Fruit fly (Drosophila melanogaster) whole organism, embryonic: ENCODE results near the gene ssh.

Experiments
- Abd-B ChIP-seq: fragments of 200-800 bp; sonication (Bioruptor generic); optimal IDR thresholded peaks from 2 replicates; lab custom pipeline; 2018; ENCODE audit warnings: missing biosample characterization, mild to moderate bottlenecking, missing genetic modification characterization, moderate library complexity
- CG12104 ChIP-seq: fragments of 200-800 bp; sonication (Bioruptor generic); optimal IDR thresholded peaks from 3 replicates; lab custom pipeline; 2016; ENCODE audit warnings: missing biosample characterization, missing genetic modification characterization
- CG1233 ChIP-seq: fragments of 200-800 bp; sonication (Bioruptor generic); optimal IDR thresholded peaks from 4 replicates; lab custom pipeline; 2018; ENCODE audit warnings: missing biosample characterization, mild to moderate bottlenecking, missing genetic modification characterization
- CG12744 ChIP-seq: fragments of 200-800 bp; sonication (Bioruptor generic); optimal IDR thresholded peaks from 2 replicates; lab custom pipeline; 2016; ENCODE audit warnings: missing biosample characterization, missing genetic modification characterization
- CG13287 ChIP-seq: fragments of 200-800 bp; sonication (Bioruptor generic); IDR thresholded peaks from 2 replicates; pipeline ENCODE4 v1.3.6; 2022; ENCODE audit warnings: missing biosample characterization, missing genetic modification characterization; ENCODE audit not compliant: partially characterized antibody
- CG13296 ChIP-seq: fragments of 200-800 bp; sonication (Bioruptor generic); optimal IDR thresholded peaks from 3 replicates; lab custom pipeline; 2018; ENCODE audit warnings: missing biosample characterization, mild to moderate bottlenecking, missing genetic modification characterization
- CG14050 ChIP-seq: fragments of 200-800 bp; sonication (Bioruptor generic); IDR thresholded peaks from 3 replicates; pipeline ENCODE4 v1.3.6; 2022; ENCODE audit warnings: missing biosample characterization, missing genetic modification characterization
- CG14965 ChIP-seq: fragments of 200-800 bp; sonication (Bioruptor generic); optimal IDR thresholded peaks from 2 replicates; lab custom pipeline; 2016; ENCODE audit warnings: missing biosample characterization, missing genetic modification characterization, borderline replicate concordance
- CG17568 ChIP-seq: fragments of 200-800 bp; sonication (Bioruptor generic); optimal IDR thresholded peaks from 2 replicates; lab custom pipeline; 2018; ENCODE audit warnings: missing biosample characterization, mild to moderate bottlenecking, missing genetic modification characterization, moderate library complexity
- CG18619 ChIP-seq: fragments of 200-800 bp; sonication (Bioruptor generic); optimal IDR thresholded peaks from 3 replicates; lab custom pipeline; 2017; ENCODE audit warnings: missing biosample characterization, mild to moderate bottlenecking, missing genetic modification characterization
- CG31441 ChIP-seq: fragments of 200-800 bp; sonication (Bioruptor generic); IDR thresholded peaks from 2 replicates; pipeline ENCODE4 v1.3.6; 2022; ENCODE audit warnings: missing biosample characterization, missing genetic modification characterization
- CG4404 ChIP-seq: fragments of 200-800 bp; sonication (Bioruptor generic); IDR thresholded peaks from 2 replicates; pipeline ENCODE4 v1.3.6; 2022; ENCODE audit warnings: missing biosample characterization, missing genetic modification characterization
- CG4617 ChIP-seq: fragments of 200-800 bp; sonication (Bioruptor generic); optimal IDR thresholded peaks from 3 replicates; lab custom pipeline; 2016; ENCODE audit warnings: missing biosample characterization, missing genetic modification characterization, borderline replicate concordance
- CG6254 ChIP-seq: fragments of 200-800 bp; sonication (Bioruptor generic); optimal IDR thresholded peaks from 3 replicates; lab custom pipeline; 2017; ENCODE audit warnings: mild to moderate bottlenecking, missing biosample characterization, missing genetic modification reagents, missing genetic modification characterization
- CG6813 ChIP-seq: fragments of 200-800 bp; sonication (Bioruptor generic); optimal IDR thresholded peaks from 2 replicates; lab custom pipeline; 2017; ENCODE audit warnings: missing biosample characterization, missing genetic modification characterization, mild to moderate bottlenecking, moderate library complexity, missing genetic modification reagents
- CG7271 ChIP-seq: fragments of 200-800 bp; sonication (Bioruptor generic); optimal IDR thresholded peaks from 2 replicates; lab custom pipeline; 2018; ENCODE audit warnings: missing biosample characterization, mild to moderate bottlenecking, missing genetic modification characterization, moderate library complexity
- CG9609 ChIP-seq: fragments of 200-800 bp; sonication (Bioruptor generic); optimal IDR thresholded peaks from 3 replicates; lab custom pipeline; 2016; ENCODE audit warnings: missing biosample characterization, missing genetic modification characterization
- CG9817 ChIP-seq: fragments of 200-800 bp; sonication (Bioruptor generic); optimal IDR thresholded peaks from 2 replicates; lab custom pipeline; 2018; ENCODE audit warnings: missing biosample characterization, mild to moderate bottlenecking, missing genetic modification characterization, moderate library complexity
- Deaf1 ChIP-seq: fragments of 200-800 bp; optimal IDR thresholded peaks from 3 replicates; lab custom pipeline; 2019; ENCODE audit warnings: missing biosample characterization, mild to moderate bottlenecking, missing genetic modification characterization, moderate library complexity
- E2f2 ChIP-seq: fragments of 200-800 bp; sonication (Bioruptor generic); IDR thresholded peaks from 2 replicates; pipeline ENCODE4 v1.3.6; 2022; ENCODE audit warnings: missing biosample characterization, missing genetic modification characterization
- ERR ChIP-seq: fragments of 200-800 bp; sonication (Bioruptor generic); optimal IDR thresholded peaks from 2 replicates; lab custom pipeline; 2016; ENCODE audit warnings: missing biosample characterization, missing genetic modification characterization
- Fer1 ChIP-seq: fragments of 200-800 bp; sonication (Bioruptor generic); optimal IDR thresholded peaks from 2 replicates; lab custom pipeline; 2017; ENCODE audit warnings: missing biosample characterization, mild to moderate bottlenecking, missing genetic modification characterization
- HLH4C ChIP-seq: fragments of 200-800 bp; sonication (Bioruptor generic); IDR thresholded peaks from 3 replicates; pipeline ENCODE4 v1.3.6; 2022; ENCODE audit warnings: missing biosample characterization, missing genetic modification characterization; ENCODE audit not compliant: partially characterized antibody
- HLHmδ ChIP-seq: fragments of 200-800 bp; sonication (Bioruptor generic); optimal IDR thresholded peaks from 2 replicates; lab custom pipeline; 2018; ENCODE audit warnings: missing biosample characterization, mild to moderate bottlenecking, missing genetic modification characterization, moderate library complexity
- Hand ChIP-seq: fragments of 200-800 bp; sonication (Bioruptor generic); optimal IDR thresholded peaks from 2 replicates; lab custom pipeline; 2017; ENCODE audit warnings: mild to moderate bottlenecking, missing biosample characterization, missing genetic modification reagents, missing genetic modification characterization
- Kr ChIP-seq: fragments of 200-800 bp; sonication (Bioruptor generic); optimal IDR thresholded peaks from 2 replicates; lab custom pipeline; 2017; ENCODE audit warnings: missing biosample characterization, mild to moderate bottlenecking, missing genetic modification characterization
- Neu2 ChIP-seq: fragments of 200-800 bp; sonication (Bioruptor generic); optimal IDR thresholded peaks from 3 replicates; lab custom pipeline; 2016; ENCODE audit warnings: missing biosample characterization, missing genetic modification characterization, borderline replicate concordance
- NfI ChIP-seq: fragments of 200-800 bp; sonication (Bioruptor generic); optimal IDR thresholded peaks from 3 replicates; lab custom pipeline; 2018; ENCODE audit warnings: missing biosample characterization, mild to moderate bottlenecking, missing genetic modification characterization, moderate library complexity
- Sin3A ChIP-seq: fragments of >200 bp; optimal IDR thresholded peaks from 2 replicates; lab custom pipeline; 2018
- Sry-δ ChIP-seq: fragments of 200-800 bp; sonication (Bioruptor generic); optimal IDR thresholded peaks from 2 replicates; lab custom pipeline; 2016; ENCODE audit warnings: missing biosample characterization, missing genetic modification characterization
- Taf1 ChIP-seq: fragments of 200-800 bp; sonication (Bioruptor generic); IDR thresholded peaks from 2 replicates; pipeline ENCODE4 v1.3.6; 2022; ENCODE audit warnings: missing biosample characterization, missing genetic modification characterization
- ara ChIP-seq: fragments of 200-800 bp; sonication (Bioruptor generic); IDR thresholded peaks from 2 replicates; pipeline ENCODE4 v1.3.6; 2022; ENCODE audit warnings: missing biosample characterization, missing genetic modification characterization
- br ChIP-seq: fragments of >200 bp; optimal IDR thresholded peaks from 2 replicates; lab custom pipeline; 2017
- cg ChIP-seq: fragments of 200-800 bp; sonication (Bioruptor generic); optimal IDR thresholded peaks from 3 replicates; lab custom pipeline; 2019; ENCODE audit warnings: missing biosample characterization, mild to moderate bottlenecking, missing genetic modification characterization, moderate library complexity
- chinmo ChIP-seq: fragments of 200-800 bp; sonication (Bioruptor generic); IDR thresholded peaks from 4 replicates; pipeline ENCODE4 v1.3.6; 2022; ENCODE audit warnings: missing biosample characterization, missing genetic modification characterization; ENCODE audit not compliant: partially characterized antibody
- danr ChIP-seq: fragments of 200-800 bp; sonication (Bioruptor generic); IDR thresholded peaks from 2 replicates; pipeline ENCODE4 v1.3.6; 2022; ENCODE audit warnings: missing biosample characterization, missing genetic modification characterization
- dysf ChIP-seq: fragments of 200-800 bp; sonication (Bioruptor generic); IDR thresholded peaks from 3 replicates; pipeline ENCODE4 v1.3.6; 2022; ENCODE audit warnings: missing biosample characterization, missing genetic modification characterization
- esg ChIP-seq: fragments of 200-800 bp; sonication (Bioruptor generic); conservative IDR thresholded peaks from 2 replicates; pipeline ENCODE4 v1.3.6; 2022; ENCODE audit warnings: missing biosample characterization, missing genetic modification characterization
- eve ChIP-seq, 2 experiments: fragments of >200 bp; optimal IDR thresholded peaks; 2 replicates each; lab custom pipeline; 2017; ENCODE audit warnings: missing biosample characterization in 2 of 2, missing genetic modification characterization in 2 of 2
- fd3F ChIP-seq: fragments of 200-800 bp; sonication (Bioruptor generic); optimal IDR thresholded peaks from 2 replicates; lab custom pipeline; 2018; ENCODE audit warnings: missing biosample characterization, mild to moderate bottlenecking, missing genetic modification characterization, moderate library complexity
- her ChIP-seq: fragments of 200-800 bp; sonication (Bioruptor generic); optimal IDR thresholded peaks from 2 replicates; lab custom pipeline; 2016; ENCODE audit warnings: missing biosample characterization, missing genetic modification characterization
- insv ChIP-seq, 2 experiments: fragments of 200-800 bp; sonication (Bioruptor generic); optimal IDR thresholded peaks; 3 replicates each; lab custom pipeline; 2016 to 2018; ENCODE audit warnings: missing biosample characterization in 2 of 2, missing genetic modification characterization in 2 of 2
- kah ChIP-seq: fragments of 200-800 bp; sonication (Bioruptor generic); optimal IDR thresholded peaks from 2 replicates; lab custom pipeline; 2018; ENCODE audit warnings: missing biosample characterization, mild to moderate bottlenecking, missing genetic modification characterization
- lmd ChIP-seq: fragments of 200-800 bp; sonication (Bioruptor generic); IDR thresholded peaks from 2 replicates; pipeline ENCODE4 v1.3.6; 2022; ENCODE audit warnings: missing biosample characterization, missing genetic modification characterization
- nmo ChIP-seq: fragments of 200-800 bp; sonication (Bioruptor generic); optimal IDR thresholded peaks from 2 replicates; lab custom pipeline; 2018; ENCODE audit warnings: missing biosample characterization, mild to moderate bottlenecking, missing genetic modification characterization, moderate library complexity
- oc ChIP-seq: fragments of 200-800 bp; sonication (Bioruptor generic); optimal IDR thresholded peaks from 2 replicates; lab custom pipeline; 2018; ENCODE audit warnings: missing biosample characterization, mild to moderate bottlenecking, missing genetic modification characterization, moderate library complexity
- ro ChIP-seq: fragments of 200-800 bp; sonication (Bioruptor generic); IDR thresholded peaks from 2 replicates; pipeline ENCODE4 v1.3.6; 2022; ENCODE audit warnings: missing biosample characterization, missing genetic modification characterization
- sna ChIP-seq: fragments of 200-800 bp; sonication (Bioruptor generic); IDR thresholded peaks from 2 replicates; pipeline ENCODE4 v1.3.6; 2022; ENCODE audit warnings: missing biosample characterization, missing genetic modification characterization; ENCODE audit not compliant: partially characterized antibody
- ssp ChIP-seq: fragments of 200-800 bp; sonication (Bioruptor generic); IDR thresholded peaks from 2 replicates; pipeline ENCODE4 v1.3.6; 2022; ENCODE audit warnings: missing biosample characterization, missing genetic modification characterization
- vvl ChIP-seq: fragments of 200-800 bp; sonication (Bioruptor generic); IDR thresholded peaks from 2 replicates; pipeline ENCODE4 v1.3.6; 2022; ENCODE audit warnings: missing biosample characterization, missing genetic modification characterization
- wdn ChIP-seq: fragments of 200-800 bp; sonication (Bioruptor generic); IDR thresholded peaks from 2 replicates; pipeline ENCODE4 v1.3.6; 2022; ENCODE audit warnings: missing biosample characterization, missing genetic modification characterization
- zf30C ChIP-seq: fragments of 200-800 bp; sonication (Bioruptor generic); optimal IDR thresholded peaks from 3 replicates; lab custom pipeline; 2018; ENCODE audit warnings: missing biosample characterization, mild to moderate bottlenecking, missing genetic modification characterization

The ssh gene

DNA sequence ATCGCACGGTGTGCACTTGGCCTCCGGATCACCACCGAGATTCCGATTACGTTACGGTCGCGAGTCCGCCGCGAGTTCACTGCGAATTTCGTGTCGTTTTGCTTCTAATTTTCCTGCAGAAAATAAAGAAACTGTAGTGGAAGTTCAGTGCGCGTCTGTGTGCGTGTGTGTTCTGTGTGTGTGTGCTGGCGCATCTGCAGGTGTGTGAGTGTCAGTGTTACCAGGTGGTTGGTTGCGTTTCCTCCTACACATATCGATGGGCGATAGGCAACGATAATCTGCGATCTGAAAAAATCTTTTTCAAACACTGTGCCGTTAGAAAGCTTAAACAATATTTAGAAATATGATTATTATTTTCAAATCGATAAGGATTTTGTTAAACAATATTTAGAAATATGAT lies 6.7 kb downstream of the ssh start, which contains the start of gene Osbp (continued):
- no peak; the same call in 2 of the 3 replicates for TF ChIP-seq dysf (GFP tag; lab: Robert Waterston, UW)
- TF ChIP-seq br = no peak
- no peak for TF ChIP-seq CG1233
- TF ChIP-seq CG9609 (GFP tag; lab: Kevin White, UChicago) = no peak
- no peak for TF ChIP-seq Fer1
- TF ChIP-seq CG4617 (GFP tag; lab: Kevin White, UChicago) = peak; percentile 57
- peak; percentile 57; the same call in 2 of the 3 replicates for TF ChIP-seq HLH4C (GFP tag; lab: Robert Waterston, UW)
- TF ChIP-seq lmd (GFP tag; lab: Robert Waterston, UW) = no peak
- TF ChIP-seq ara (GFP tag; lab: Robert Waterston, UW) = no peak
- TF ChIP-seq oc (tag; lab: Kevin White, UChicago) = no peak
- no peak for TF ChIP-seq CG18619 (GFP tag; lab: Kevin White, UChicago)
- TF ChIP-seq ssp (GFP tag; lab: Robert Waterston, UW) = no peak
- peak; percentile 17 for TF ChIP-seq kah (GFP tag; lab: Kevin White, UChicago)
- TF ChIP-seq CG14050 (GFP tag; lab: Robert Waterston, UW) = no peak
- no peak for TF ChIP-seq ERR (GFP tag; lab: Kevin White, UChicago)
- TF ChIP-seq fd3F = no peak
- no peak for TF ChIP-seq CG6813 (GFP tag; lab: Kevin White, UChicago)
- no peak for TF ChIP-seq Deaf1 (tag; lab: Kevin White, UChicago)
- TF ChIP-seq Sin3A = no peak
- no peak for TF ChIP-seq CG17568 (GFP tag; lab: Kevin White, UChicago)
- peak; percentile 32 for TF ChIP-seq NfI (GFP tag; lab: Kevin White, UChicago)
- no peak for TF ChIP-seq zf30C (GFP tag; lab: Kevin White, UChicago)
- no peak for TF ChIP-seq Kr (GFP tag; lab: Kevin White, UChicago)
- no peak for TF ChIP-seq Hand (GFP tag; lab: Kevin White, UChicago)
- TF ChIP-seq eve (GFP tag; optimal IDR thresholded peaks at IDR 0.05; lab: Kevin White, UChicago) = no peak
- no peak for TF ChIP-seq CG6254 (GFP tag; lab: Kevin White, UChicago)
- no peak for TF ChIP-seq CG4404 (GFP tag; lab: Robert Waterston, UW)
- peak; percentile 16 for TF ChIP-seq nmo (GFP tag; lab: Kevin White, UChicago)
- no peak for TF ChIP-seq wdn (GFP tag; lab: Robert Waterston, UW)
- no peak for TF ChIP-seq CG12744 (GFP tag; lab: Kevin White, UChicago)
- no peak for TF ChIP-seq ro (GFP tag; lab: Robert Waterston, UW)
- TF ChIP-seq sna (GFP tag; lab: Robert Waterston, UW) = peak; percentile 41; the same call in 1 of the 2 replicates
- no peak for TF ChIP-seq CG9817 (tag; lab: Kevin White, UChicago)
- TF ChIP-seq esg (GFP tag; lab: Robert Waterston, UW) = no peak
- TF ChIP-seq CG7271 (tag; lab: Kevin White, UChicago) = no peak
- TF ChIP-seq insv (GFP tag; optimal IDR thresholded peaks at IDR 0.05; lab: Kevin White, UChicago) = no peak
- TF ChIP-seq her (GFP tag; lab: Kevin White, UChicago) = no peak
- no peak for TF ChIP-seq CG12104 (GFP tag; lab: Kevin White, UChicago)
- no peak for TF ChIP-seq danr
- TF ChIP-seq CG13287 (GFP tag; lab: Robert Waterston, UW) = peak; percentile 73
- TF ChIP-seq vvl (GFP tag; lab: Robert Waterston, UW) = no peak
- TF ChIP-seq E2f2 (GFP tag; lab: Robert Waterston, UW) = peak; percentile 88
- peak; percentile 1 for TF ChIP-seq CG13296
- no peak for TF ChIP-seq CG31441 (GFP tag; lab: Robert Waterston, UW)
- TF ChIP-seq Abd-B (GFP tag; lab: Kevin White, UChicago) = no peak
- peak; percentile 98 for TF ChIP-seq cg (GFP tag; lab: Kevin White, UChicago)
- peak; percentile 68; the same call in 1 of the 4 replicates for TF ChIP-seq chinmo
- TF ChIP-seq CG14965 (GFP tag; lab: Kevin White, UChicago) = no peak
- peak; percentile 51 for TF ChIP-seq Sry-δ (GFP tag; lab: Kevin White, UChicago)
- TF ChIP-seq Taf1 = no peak
- TF ChIP-seq HLHmδ (GFP tag; lab: Kevin White, UChicago) = peak; percentile 7
- no peak for TF ChIP-seq Neu2 (GFP tag; lab: Kevin White, UChicago)
